Worm (Caenorhabditis elegans) whole organism, midembryonic: Measurements from ENCODE around the gene Y71H2AL.4.

Experiments
- cog-1 ChIP-seq: sonication (generic microtip); optimal IDR thresholded peaks from 2 replicates; lab custom pipeline; 2016; ENCODE audit warnings: missing genetic modification characterization, missing compliant biosample characterization
- ref-1 ChIP-seq: fragments of 200-800 bp; sonication (Bioruptor generic); conservative IDR thresholded peaks from 2 replicates; pipeline ENCODE4 v1.3.6; 2022; ENCODE audit warnings: missing genetic modification reagents, missing genetic modification characterization, missing compliant biosample characterization
- ztf-29 ChIP-seq: fragments of 200-800 bp; sonication (Bioruptor generic); IDR thresholded peaks from 2 replicates; pipeline ENCODE4 v1.3.6; 2022; ENCODE audit warnings: missing genetic modification reagents, missing genetic modification characterization, missing compliant biosample characterization

DNA sequence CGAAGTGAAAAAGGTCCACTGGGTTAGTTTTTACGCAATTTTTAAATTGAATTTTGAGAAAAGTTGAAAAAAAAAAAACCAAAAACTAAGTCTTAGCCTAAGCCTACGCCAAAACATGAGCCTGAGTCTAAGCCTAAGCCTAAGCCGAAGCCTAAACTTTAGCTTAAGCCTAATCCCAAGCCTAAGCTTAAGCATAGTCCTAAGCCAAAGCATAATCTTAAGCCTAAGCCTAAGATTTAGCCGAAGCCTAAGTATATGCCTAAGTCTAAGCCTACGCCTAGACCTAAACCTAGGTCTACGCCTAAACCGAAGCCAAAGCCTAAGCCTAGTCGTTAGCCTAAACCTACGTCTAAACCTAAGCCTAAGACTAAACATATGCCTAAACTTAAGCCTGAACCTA lies 44.5 kb upstream of the Y71H2AL.4 start:
- TF ChIP-seq ztf-29 (GFP tag; lab: Robert Waterston, UW) (no peak), ref-1 (no peak), cog-1 (tag; lab: Kevin White, UChicago) (no peak)
